Fruit fly (Drosophila melanogaster) whole organism, embryonic: Measurements from ENCODE around the gene Polr2I.
A peak's percentile ranks its signal among the peaks of the same experiment; 100 is the strongest.

Experiments used
- Atf3 ChIP-seq: fragments of 200-800 bp; sonication (Bioruptor generic); optimal IDR thresholded peaks from 3 replicates; lab custom pipeline; 2016; ENCODE audit warnings: missing biosample characterization, missing genetic modification characterization
- CG11085 ChIP-seq: fragments of 200-800 bp; sonication (Bioruptor generic); IDR thresholded peaks from 2 replicates; pipeline ENCODE4 v1.3.6; 2022; ENCODE audit warnings: missing biosample characterization, missing genetic modification characterization
- CG12659 ChIP-seq: fragments of 200-800 bp; sonication (Bioruptor generic); optimal IDR thresholded peaks from 3 replicates; lab custom pipeline; 2017; ENCODE audit warnings: mild to moderate bottlenecking, missing biosample characterization, missing genetic modification reagents, missing genetic modification characterization
- CG12769 ChIP-seq: fragments of 200-800 bp; sonication (Bioruptor generic); optimal IDR thresholded peaks from 2 replicates; lab custom pipeline; 2019; ENCODE audit warnings: missing biosample characterization, mild to moderate bottlenecking, missing genetic modification characterization, moderate library complexity
- CG12942 ChIP-seq: fragments of 200-800 bp; sonication (Bioruptor generic); optimal IDR thresholded peaks from 3 replicates; lab custom pipeline; 2016; ENCODE audit warnings: missing biosample characterization, missing genetic modification characterization
- CG15479 ChIP-seq: fragments of 200-800 bp; sonication (Bioruptor generic); optimal IDR thresholded peaks from 3 replicates; lab custom pipeline; 2019; ENCODE audit warnings: missing biosample characterization, mild to moderate bottlenecking, missing genetic modification characterization, moderate library complexity
- CG1647 ChIP-seq: fragments of 200-800 bp; sonication (Bioruptor generic); optimal IDR thresholded peaks from 3 replicates; lab custom pipeline; 2016; ENCODE audit warnings: missing biosample characterization, missing genetic modification characterization
- CG17385 ChIP-seq: fragments of 200-800 bp; sonication (Bioruptor generic); optimal IDR thresholded peaks from 3 replicates; lab custom pipeline; 2018; ENCODE audit warnings: missing biosample characterization, mild to moderate bottlenecking, missing genetic modification characterization
- CG18599 ChIP-seq: fragments of 200-800 bp; sonication (Bioruptor generic); optimal IDR thresholded peaks from 3 replicates; lab custom pipeline; 2017; ENCODE audit warnings: missing biosample characterization, missing genetic modification characterization, mild to moderate bottlenecking, moderate library complexity, missing genetic modification reagents
- CG2678 ChIP-seq: fragments of 200-800 bp; sonication (Bioruptor generic); optimal IDR thresholded peaks from 3 replicates; lab custom pipeline; 2019; ENCODE audit warnings: missing biosample characterization, mild to moderate bottlenecking, missing genetic modification characterization, moderate library complexity
- CG2875 ChIP-seq: fragments of 200-800 bp; sonication (Bioruptor generic); optimal IDR thresholded peaks from 2 replicates; lab custom pipeline; 2017; ENCODE audit warnings: missing biosample characterization, mild to moderate bottlenecking, missing genetic modification characterization, missing genetic modification reagents
- CG32767 ChIP-seq: fragments of 200-800 bp; sonication (Bioruptor generic); IDR thresholded peaks from 2 replicates; pipeline ENCODE4 v1.3.6; 2022; ENCODE audit warnings: missing biosample characterization, missing genetic modification characterization
- CG6175 ChIP-seq: fragments of 200-800 bp; sonication (Bioruptor generic); IDR thresholded peaks from 3 replicates; pipeline ENCODE4 v1.3.6; 2022; ENCODE audit warnings: missing biosample characterization, missing genetic modification characterization
- CG6689 ChIP-seq: fragments of 200-800 bp; sonication (Bioruptor generic); IDR thresholded peaks from 2 replicates; pipeline ENCODE4 v1.3.6; 2022; ENCODE audit warnings: missing biosample characterization, missing genetic modification characterization
- CG7271 ChIP-seq: fragments of 200-800 bp; sonication (Bioruptor generic); optimal IDR thresholded peaks from 2 replicates; lab custom pipeline; 2018; ENCODE audit warnings: missing biosample characterization, mild to moderate bottlenecking, missing genetic modification characterization, moderate library complexity
- CG7357 ChIP-seq: fragments of 200-800 bp; sonication (Bioruptor generic); IDR thresholded peaks from 3 replicates; pipeline ENCODE4 v1.3.6; 2022; ENCODE audit warnings: missing biosample characterization, missing genetic modification characterization
- CG9797 ChIP-seq: fragments of 200-800 bp; sonication (Bioruptor generic); optimal IDR thresholded peaks from 3 replicates; lab custom pipeline; 2018; ENCODE audit warnings: missing biosample characterization, mild to moderate bottlenecking, missing genetic modification characterization
- Camta ChIP-seq: fragments of 200-800 bp; sonication (Bioruptor generic); optimal IDR thresholded peaks from 2 replicates; lab custom pipeline; 2016; ENCODE audit warnings: missing biosample characterization, missing genetic modification characterization
- D19A ChIP-seq: fragments of 200-800 bp; optimal IDR thresholded peaks from 3 replicates; lab custom pipeline; 2019; ENCODE audit warnings: missing biosample characterization, mild to moderate bottlenecking, missing genetic modification characterization, moderate library complexity
- D19B ChIP-seq: fragments of 200-800 bp; sonication (Bioruptor generic); optimal IDR thresholded peaks from 2 replicates; lab custom pipeline; 2017; ENCODE audit warnings: missing biosample characterization, mild to moderate bottlenecking, missing genetic modification characterization
- Fer2 ChIP-seq: fragments of 200-800 bp; sonication (Bioruptor generic); optimal IDR thresholded peaks from 2 replicates; lab custom pipeline; 2018; ENCODE audit warnings: missing biosample characterization, mild to moderate bottlenecking, missing genetic modification characterization, moderate library complexity
- Fer3 ChIP-seq: fragments of 200-800 bp; sonication (Bioruptor generic); optimal IDR thresholded peaks from 2 replicates; lab custom pipeline; 2018; ENCODE audit warnings: missing biosample characterization, mild to moderate bottlenecking, missing genetic modification characterization, moderate library complexity
- GATAe ChIP-seq: fragments of 200-800 bp; sonication (Bioruptor generic); conservative IDR thresholded peaks from 2 replicates; pipeline ENCODE4 v1.3.6; 2022; ENCODE audit warnings: missing biosample characterization, missing genetic modification characterization
- HLH4C ChIP-seq: fragments of 200-800 bp; sonication (Bioruptor generic); IDR thresholded peaks from 3 replicates; pipeline ENCODE4 v1.3.6; 2022; ENCODE audit warnings: missing biosample characterization, missing genetic modification characterization; ENCODE audit not compliant: partially characterized antibody
- Nf-YC ChIP-seq: fragments of 200-800 bp; optimal IDR thresholded peaks from 3 replicates; lab custom pipeline; 2019; ENCODE audit warnings: missing biosample characterization, mild to moderate bottlenecking, missing genetic modification characterization, moderate library complexity
- Pdp1 ChIP-seq, 2 experiments: fragments of 200-800 bp; sonication (Bioruptor generic); optimal IDR thresholded peaks; 3 replicates each; lab custom pipeline; 2016; ENCODE audit warnings: missing biosample characterization in 2 of 2, missing genetic modification characterization in 2 of 2, mild to moderate bottlenecking in 1 of 2, moderate library complexity in 1 of 2
- TFAM ChIP-seq: fragments of 200-800 bp; sonication (Bioruptor generic); optimal IDR thresholded peaks from 2 replicates; lab custom pipeline; 2017; ENCODE audit warnings: missing biosample characterization, missing genetic modification characterization, inconsistent platforms
- Xrp1 ChIP-seq: fragments of 200-800 bp; sonication (Bioruptor generic); IDR thresholded peaks from 2 replicates; pipeline ENCODE4 v1.3.6; 2022; ENCODE audit warnings: missing biosample characterization, missing genetic modification characterization
- ap ChIP-seq: fragments of 200-800 bp; sonication (Bioruptor generic); IDR thresholded peaks from 2 replicates; pipeline ENCODE4 v1.3.6; 2022; ENCODE audit warnings: missing biosample characterization, missing genetic modification characterization
- ara ChIP-seq: fragments of 200-800 bp; sonication (Bioruptor generic); IDR thresholded peaks from 2 replicates; pipeline ENCODE4 v1.3.6; 2022; ENCODE audit warnings: missing biosample characterization, missing genetic modification characterization
- ase ChIP-seq: fragments of 200-800 bp; sonication (Bioruptor generic); IDR thresholded peaks from 3 replicates; pipeline ENCODE4 v1.3.6; 2022; ENCODE audit warnings: missing biosample characterization, missing genetic modification characterization
- ash1 ChIP-seq: fragments of 200-800 bp; sonication (Bioruptor generic); optimal IDR thresholded peaks from 2 replicates; lab custom pipeline; 2018; ENCODE audit warnings: missing biosample characterization, mild to moderate bottlenecking, missing genetic modification characterization
- bab2 ChIP-seq: fragments of 200-800 bp; sonication (Bioruptor generic); optimal IDR thresholded peaks from 2 replicates; lab custom pipeline; 2016; ENCODE audit warnings: missing biosample characterization, missing genetic modification characterization
- chif ChIP-seq, 2 experiments: fragments of 200-800 bp; sonication (Bioruptor generic); optimal IDR thresholded peaks; 3 replicates each; lab custom pipeline; 2016; ENCODE audit warnings: missing biosample characterization in 2 of 2, missing genetic modification characterization in 2 of 2
- crc ChIP-seq: fragments of 200-800 bp; sonication (Bioruptor generic); optimal IDR thresholded peaks from 2 replicates; lab custom pipeline; 2016; ENCODE audit warnings: missing biosample characterization, missing genetic modification characterization
- dm ChIP-seq: fragments of 200-800 bp; sonication (Bioruptor generic); optimal IDR thresholded peaks from 3 replicates; lab custom pipeline; 2016; ENCODE audit warnings: missing biosample characterization, missing genetic modification characterization
- dmrt11E ChIP-seq: fragments of 200-800 bp; sonication (Bioruptor generic); optimal IDR thresholded peaks from 3 replicates; lab custom pipeline; 2018; ENCODE audit warnings: missing biosample characterization, mild to moderate bottlenecking, missing genetic modification characterization, moderate library complexity
- gt ChIP-seq: fragments of 200-800 bp; sonication (Bioruptor generic); IDR thresholded peaks from 2 replicates; pipeline ENCODE4 v1.3.6; 2022; ENCODE audit warnings: missing biosample characterization, missing genetic modification characterization
- hb ChIP-seq: fragments of 200-800 bp; sonication (Bioruptor generic); IDR thresholded peaks from 3 replicates; pipeline ENCODE4 v1.3.6; 2022; ENCODE audit warnings: missing biosample characterization, missing genetic modification characterization; ENCODE audit not compliant: partially characterized antibody
- jigr1 ChIP-seq: fragments of 200-800 bp; sonication (Bioruptor generic); IDR thresholded peaks from 3 replicates; pipeline ENCODE4 v1.3.6; 2022; ENCODE audit warnings: missing biosample characterization, missing genetic modification characterization
- mirr ChIP-seq: fragments of 200-800 bp; sonication (Bioruptor generic); optimal IDR thresholded peaks from 3 replicates; lab custom pipeline; 2018; ENCODE audit warnings: missing biosample characterization, mild to moderate bottlenecking, missing genetic modification characterization
- pita ChIP-seq: fragments of 200-800 bp; sonication (Bioruptor generic); optimal IDR thresholded peaks from 2 replicates; lab custom pipeline; 2017; ENCODE audit warnings: missing biosample characterization, mild to moderate bottlenecking, missing genetic modification characterization
- prd ChIP-seq, 3 experiments: fragments of >200 bp in 2 of 3; fragments of 200-800 bp in 1 of 3; sonication (Bioruptor generic) in 1 of 3; optimal IDR thresholded peaks in 2 of 3; IDR thresholded peaks in 1 of 3; 2 replicates in 2 of 3; 3 replicates in 1 of 3; pipeline versions ENCODE4 v1.3.6 to Lab custom; 2017 to 2022; ENCODE audit warnings: missing biosample characterization in 1 of 3, missing genetic modification characterization in 1 of 3
- repo ChIP-seq: fragments of 200-800 bp; sonication (Bioruptor generic); optimal IDR thresholded peaks from 2 replicates; lab custom pipeline; 2016; ENCODE audit warnings: missing biosample characterization, missing genetic modification characterization
- slou ChIP-seq: fragments of 200-800 bp; sonication (Bioruptor generic); optimal IDR thresholded peaks from 3 replicates; lab custom pipeline; 2016; ENCODE audit warnings: missing biosample characterization, missing genetic modification characterization
- sna ChIP-seq: fragments of 200-800 bp; sonication (Bioruptor generic); IDR thresholded peaks from 2 replicates; pipeline ENCODE4 v1.3.6; 2022; ENCODE audit warnings: missing biosample characterization, missing genetic modification characterization; ENCODE audit not compliant: partially characterized antibody
- tin ChIP-seq: fragments of 200-800 bp; sonication (Bioruptor generic); optimal IDR thresholded peaks from 3 replicates; lab custom pipeline; 2016; ENCODE audit warnings: missing biosample characterization, missing genetic modification characterization
- vnd ChIP-seq: fragments of 200-800 bp; sonication (Bioruptor generic); IDR thresholded peaks from 3 replicates; pipeline ENCODE4 v1.3.6; 2022; ENCODE audit warnings: missing biosample characterization, missing genetic modification characterization; ENCODE audit not compliant: partially characterized antibody

Gene Polr2I

dm6 chr3R:14327472-14328104 lies 18.7 kb downstream of the Polr2I start, which contains the start of gene spn-B (continued):
- TF ChIP-seq ase (GFP tag; lab: Robert Waterston, UW) = 0 out of 3 replicates have a peak, but pooled peaks have one; percentile 48
- TF ChIP-seq chif (GFP tag; optimal IDR thresholded peaks at IDR 0.05; lab: Kevin White, UChicago) = peak; percentile 46 to 72
- peak; percentile 73 for TF ChIP-seq Fer3 (tag; lab: Kevin White, UChicago)
- TF ChIP-seq CG12769 = peak; percentile 69
- TF ChIP-seq CG6689 = peak; percentile 67
- TF ChIP-seq sna (GFP tag; lab: Robert Waterston, UW) = peak; percentile 36; the same call in 1 of the 2 replicates
- TF ChIP-seq gt (GFP tag; lab: Robert Waterston, UW) = no peak
- TF ChIP-seq tin (GFP tag; lab: Kevin White, UChicago) = peak; percentile 70
- peak; percentile 81 for TF ChIP-seq CG18599 (GFP tag; lab: Kevin White, UChicago)
- TF ChIP-seq ap (GFP tag; lab: Robert Waterston, UW) = peak; percentile 20; the same call in 1 of the 2 replicates
- TF ChIP-seq CG1647 (GFP tag; lab: Kevin White, UChicago) = peak; percentile 23
- no peak for TF ChIP-seq TFAM (GFP tag; lab: Kevin White, UChicago)
- TF ChIP-seq hb (GFP tag; lab: Robert Waterston, UW) = no peak
- no peak for TF ChIP-seq jigr1 (GFP tag; lab: Robert Waterston, UW)
- peak; percentile 48 for TF ChIP-seq repo (GFP tag; lab: Kevin White, UChicago)
- no peak for TF ChIP-seq pita (GFP tag; lab: Kevin White, UChicago)
- no peak for TF ChIP-seq CG15479 (GFP tag; lab: Kevin White, UChicago)
- peak; percentile 83 for TF ChIP-seq CG2678 (tag; lab: Kevin White, UChicago)
- TF ChIP-seq Nf-YC (tag; lab: Kevin White, UChicago) = peak; percentile 70
- TF ChIP-seq mirr (GFP tag; lab: Kevin White, UChicago) = no peak
- no peak for TF ChIP-seq CG9797 (GFP tag; lab: Kevin White, UChicago)
- no peak for TF ChIP-seq vnd (GFP tag; lab: Robert Waterston, UW)
- TF ChIP-seq Camta = peak; percentile 40
- TF ChIP-seq CG12659 (GFP tag; lab: Kevin White, UChicago) = peak; percentile 67
- peak; percentile 77 for TF ChIP-seq Xrp1 (GFP tag; lab: Robert Waterston, UW)
- no peak for TF ChIP-seq CG6175
- no peak for TF ChIP-seq dm (GFP tag; lab: Kevin White, UChicago)
- no peak for TF ChIP-seq Atf3 (GFP tag; lab: Kevin White, UChicago)
- no peak for TF ChIP-seq CG7271 (tag; lab: Kevin White, UChicago)
- TF ChIP-seq ash1 = no peak
- TF ChIP-seq GATAe (GFP tag; lab: Robert Waterston, UW) = no peak
- TF ChIP-seq CG7357 (GFP tag; lab: Robert Waterston, UW) = peak; percentile 31; the same call in 1 of the 3 replicates
- TF ChIP-seq prd (optimal IDR thresholded peaks at IDR 0.05; lab: Kevin White, UChicago) = no peak
- TF ChIP-seq prd (GFP tag; IDR thresholded peaks at IDR 0.05; lab: Robert Waterston, UW) = peak; percentile 59
- TF ChIP-seq dmrt11E = peak; percentile 77
- TF ChIP-seq slou (GFP tag; lab: Kevin White, UChicago) = no peak
- TF ChIP-seq CG2875 (GFP tag; lab: Kevin White, UChicago) = peak; percentile 77
- TF ChIP-seq CG32767 (GFP tag; lab: Robert Waterston, UW) = peak; percentile 58
- peak; percentile 77 for TF ChIP-seq D19A (tag; lab: Kevin White, UChicago)
- TF ChIP-seq CG17385 (GFP tag; lab: Kevin White, UChicago) = peak; percentile 73
- peak; percentile 71 for TF ChIP-seq bab2
- no peak; the same call in 1 of the 3 replicates for TF ChIP-seq HLH4C (GFP tag; lab: Robert Waterston, UW)
- TF ChIP-seq CG12942 = peak; percentile 23
- 0 out of 2 replicates have a peak, but pooled peaks have one; percentile 50 for TF ChIP-seq CG11085 (GFP tag; lab: Robert Waterston, UW)
- peak; percentile 30 for TF ChIP-seq Fer2 (tag; lab: Kevin White, UChicago)
- peak; percentile 30 for TF ChIP-seq crc (GFP tag; lab: Kevin White, UChicago)
- TF ChIP-seq D19B = peak; percentile 61
- TF ChIP-seq ara (GFP tag; lab: Robert Waterston, UW) = peak; percentile 50; the same call in 1 of the 2 replicates
- TF ChIP-seq Pdp1 (GFP tag; optimal IDR thresholded peaks at IDR 0.05; lab: Kevin White, UChicago) = peak; percentile 67 to 76
